Fruit fly (Drosophila melanogaster): Measurements from ENCODE around the gene ChAT.
A peak's percentile ranks its signal among the peaks of the same experiment; 100 is the strongest.

The ChAT gene

DNA sequence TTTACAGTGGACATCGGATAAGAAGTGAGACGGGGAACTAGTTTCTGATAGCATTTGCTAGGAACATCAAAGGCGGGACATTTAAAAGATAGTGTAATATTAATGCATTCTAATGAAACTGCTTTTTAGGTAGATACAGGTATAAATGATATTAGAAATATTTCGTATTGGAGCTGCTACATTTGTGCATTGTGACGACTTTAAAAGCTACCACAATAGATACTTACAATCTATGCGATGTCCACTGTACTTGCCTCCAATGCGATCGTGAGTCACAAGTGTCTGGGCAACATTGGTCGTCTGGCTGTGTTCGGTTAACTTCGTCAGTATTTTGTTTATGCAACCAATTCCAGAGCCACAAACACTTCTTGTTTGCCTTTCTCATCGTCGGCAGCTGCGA, 35.5 kb upstream of the ChAT start (continued):
- peak; percentile 2 for TF ChIP-seq CG10979 (tag; optimal IDR thresholded peaks at IDR 0.05)
- TF ChIP-seq bbx (GFP tag; IDR thresholded peaks at IDR 0.05; ENCODE audit: partially characterized antibody) = no peak
- peak; percentile 41 for TF ChIP-seq CG2712 (tag; optimal IDR thresholded peaks at IDR 0.05)
- TF ChIP-seq Med (GFP tag) = peak; percentile 69
- no peak for TF ChIP-seq CG34376 (GFP tag; optimal IDR thresholded peaks at IDR 0.05)
- TF ChIP-seq CG8924 (tag; optimal IDR thresholded peaks at IDR 0.05) = no peak
- no peak for TF ChIP-seq CG17802 (tag; optimal IDR thresholded peaks at IDR 0.05)
- peak; percentile 25 for TF ChIP-seq kay (GFP tag; optimal IDR thresholded peaks at IDR 0.05)
- no peak for TF ChIP-seq chinmo (GFP tag; IDR thresholded peaks at IDR 0.05; ENCODE audit: partially characterized antibody)
- peak; percentile 6 for TF ChIP-seq CG17359 (tag; optimal IDR thresholded peaks at IDR 0.05)
- TF ChIP-seq Hr51 (GFP tag; optimal IDR thresholded peaks at IDR 0.05) = peak in 1 of 2 experiments; percentile 13
- TF ChIP-seq eve (GFP tag; optimal IDR thresholded peaks at IDR 0.05) = no peak
- TF ChIP-seq CG17328 (GFP tag; IDR thresholded peaks at IDR 0.05) = 0 out of 2 replicates have a peak, but pooled peaks have one; percentile 4
- TF ChIP-seq gro (GFP tag; optimal IDR thresholded peaks at IDR 0.05) = no peak
- no peak for TF ChIP-seq run (tag; optimal IDR thresholded peaks at IDR 0.05)
- TF ChIP-seq CG4424 (GFP tag; optimal IDR thresholded peaks at IDR 0.05) = no peak
- peak; percentile 20 for TF ChIP-seq mam (GFP tag; optimal IDR thresholded peaks at IDR 0.05)
- 0 out of 2 replicates have a peak, but pooled peaks have one; percentile 24 for TF ChIP-seq CG9932 (GFP tag; IDR thresholded peaks at IDR 0.05)
- TF ChIP-seq Sox100B (GFP tag; optimal IDR thresholded peaks at IDR 0.05) = peak; percentile 32
- no peak for TF ChIP-seq CG17612 (GFP tag; IDR thresholded peaks at IDR 0.05)
- TF ChIP-seq org-1 (GFP tag; optimal IDR thresholded peaks at IDR 0.05) = no peak
- no peak for TF ChIP-seq lov (optimal IDR thresholded peaks at IDR 0.05)
- no peak for TF ChIP-seq lov (GFP tag; IDR thresholded peaks at IDR 0.05)
- TF ChIP-seq CHES-1-like (GFP tag; optimal IDR thresholded peaks at IDR 0.05) = no peak
- peak; percentile 28 for TF ChIP-seq ind (GFP tag; optimal IDR thresholded peaks at IDR 0.05)
- no peak for TF ChIP-seq hbn (GFP tag; IDR thresholded peaks at IDR 0.05; ENCODE audit: partially characterized antibody)
- peak; percentile 42 for TF ChIP-seq Meics (GFP tag; optimal IDR thresholded peaks at IDR 0.05)
- TF ChIP-seq Aef1 (GFP tag; IDR thresholded peaks at IDR 0.05) = peak; percentile 26; the same call in 1 of the 3 replicates
- no peak for TF ChIP-seq dan (GFP tag; IDR thresholded peaks at IDR 0.05)
- peak; percentile 37 for TF ChIP-seq CG12769 (tag; optimal IDR thresholded peaks at IDR 0.05)
- no peak for TF ChIP-seq inv (GFP tag; IDR thresholded peaks at IDR 0.05; ENCODE audit: partially characterized antibody)
- TF ChIP-seq sisA (GFP tag; IDR thresholded peaks at IDR 0.05) = peak; percentile 39; the same call in 1 of the 2 replicates
- TF ChIP-seq CG42726 (GFP tag; IDR thresholded peaks at IDR 0.05; ENCODE audit: partially characterized antibody) = no peak
- no peak for TF ChIP-seq CG18262 (tag; optimal IDR thresholded peaks at IDR 0.05)
- TF ChIP-seq slbo (GFP tag; IDR thresholded peaks at IDR 0.05) = peak; percentile 48
- TF ChIP-seq Hsf (GFP tag; optimal IDR thresholded peaks at IDR 0.05) = no peak
- TF ChIP-seq peb (GFP tag; IDR thresholded peaks at IDR 0.05) = no peak
- TF ChIP-seq Xrp1 (GFP tag; IDR thresholded peaks at IDR 0.05) = peak; percentile 46; the same call in 1 of the 2 replicates
- no peak for TF ChIP-seq ham (GFP tag; IDR thresholded peaks at IDR 0.05)
- no peak for TF ChIP-seq CG10267 (tag; optimal IDR thresholded peaks at IDR 0.05)
- no peak for TF ChIP-seq dati (GFP tag; IDR thresholded peaks at IDR 0.05)
- TF ChIP-seq emc (GFP tag; optimal IDR thresholded peaks at IDR 0.05) = no peak
- no peak for TF ChIP-seq caup (GFP tag; optimal IDR thresholded peaks at IDR 0.05; ENCODE audit: severe bottlenecking)
- no peak for TF ChIP-seq CG30020 (tag; optimal IDR thresholded peaks at IDR 0.05)
- TF ChIP-seq CG6791 (GFP tag; IDR thresholded peaks at IDR 0.05; ENCODE audit: partially characterized antibody) = no peak
- no peak for TF ChIP-seq Dad (GFP tag; optimal IDR thresholded peaks at IDR 0.05)
- peak; percentile 28 to 37 for TF ChIP-seq bsh (GFP tag; optimal IDR thresholded peaks at IDR 0.05)
- TF ChIP-seq CG12659 (GFP tag; optimal IDR thresholded peaks at IDR 0.05) = peak; percentile 10
- TF ChIP-seq CG2875 (GFP tag; optimal IDR thresholded peaks at IDR 0.05) = no peak
- TF ChIP-seq CG4730 (GFP tag; IDR thresholded peaks at IDR 0.05) = no peak

Measured in whole organism, embryonic.